Worm (Caenorhabditis elegans) whole organism, late embryonic: ENCODE data around the gene F21H7.2.

ENCODE experiments used
- F13H6.1 ChIP-seq: sonication (generic microtip); optimal IDR thresholded peaks from 2 replicates; lab custom pipeline; 2016; ENCODE audit warnings: missing genetic modification characterization, missing compliant biosample characterization
- K02D7.2 ChIP-seq: sonication (generic microtip); optimal IDR thresholded peaks from 2 replicates; lab custom pipeline; 2017; ENCODE audit warnings: mild to moderate bottlenecking, missing genetic modification characterization, missing compliant biosample characterization
- Y22D7AL.16 ChIP-seq: sonication (generic microtip); optimal IDR thresholded peaks from 2 replicates; lab custom pipeline; 2016; ENCODE audit warnings: missing genetic modification characterization, missing compliant biosample characterization
- ceh-2 ChIP-seq: sonication (generic microtip); optimal IDR thresholded peaks from 2 replicates; lab custom pipeline; 2016; ENCODE audit warnings: missing genotype, missing genetic modification characterization, missing compliant biosample characterization
- ceh-22 ChIP-seq: sonication (generic microtip); optimal IDR thresholded peaks from 2 replicates; lab custom pipeline; 2017; ENCODE audit warnings: missing biosample characterization, missing genetic modification characterization
- ceh-24 ChIP-seq: sonication (generic microtip); optimal IDR thresholded peaks from 2 replicates; lab custom pipeline; 2016; ENCODE audit warnings: mild to moderate bottlenecking, missing genetic modification characterization, missing compliant biosample characterization
- ceh-30 ChIP-seq: fragments of 150-350 bp; optimal IDR thresholded peaks from 2 replicates; lab custom pipeline; 2014; ENCODE audit warnings: missing biosample characterization, missing genetic modification characterization
- ceh-45 ChIP-seq: fragments of 200-800 bp; sonication (Bioruptor generic); IDR thresholded peaks from 2 replicates; pipeline ENCODE4 v1.3.6; 2022; ENCODE audit warnings: missing genetic modification reagents, missing genetic modification characterization, missing compliant biosample characterization
- ceh-48 ChIP-seq: sonication (generic microtip); optimal IDR thresholded peaks from 2 replicates; lab custom pipeline; 2016; ENCODE audit warnings: missing genetic modification characterization, inconsistent platforms, missing compliant biosample characterization
- ceh-6 ChIP-seq: fragments of 200-800 bp; sonication (Bioruptor generic); optimal IDR thresholded peaks from 2 replicates; lab custom pipeline; 2018; ENCODE audit warnings: mild to moderate bottlenecking, missing genetic modification characterization, missing compliant biosample characterization
- dmd-4 ChIP-seq: sonication (generic microtip); optimal IDR thresholded peaks from 2 replicates; lab custom pipeline; 2016; ENCODE audit warnings: borderline replicate concordance, missing genetic modification characterization, missing compliant biosample characterization
- elt-2 ChIP-seq: sonication (generic microtip); optimal IDR thresholded peaks from 2 replicates; lab custom pipeline; 2016; ENCODE audit warnings: missing genetic modification reagents, missing genetic modification characterization, missing compliant biosample characterization
- elt-4 ChIP-seq: sonication (generic microtip); optimal IDR thresholded peaks from 2 replicates; lab custom pipeline; 2016; ENCODE audit warnings: missing genetic modification characterization, missing compliant biosample characterization
- ets-4 ChIP-seq: sonication (generic microtip); optimal IDR thresholded peaks from 2 replicates; lab custom pipeline; 2016; ENCODE audit warnings: missing genetic modification characterization, missing compliant biosample characterization
- eyg-1 ChIP-seq: sonication (generic microtip); optimal IDR thresholded peaks from 2 replicates; lab custom pipeline; 2016; ENCODE audit warnings: missing genotype, missing genetic modification characterization, missing compliant biosample characterization
- fkh-10 ChIP-seq: fragments of 150-350 bp; optimal IDR thresholded peaks from 2 replicates; lab custom pipeline; 2014; ENCODE audit warnings: missing biosample characterization, missing genetic modification reagents, missing genetic modification characterization
- hlh-15 ChIP-seq: sonication (generic microtip); optimal IDR thresholded peaks from 2 replicates; lab custom pipeline; 2016; ENCODE audit warnings: missing genetic modification characterization, missing compliant biosample characterization
- hlh-30 ChIP-seq: sonication (generic microtip); optimal IDR thresholded peaks from 2 replicates; lab custom pipeline; 2017; ENCODE audit warnings: antibody characterized with exemption, missing genetic modification characterization, missing compliant biosample characterization; ENCODE audit not compliant: insufficient read depth
- hlh-6 ChIP-seq: sonication (generic microtip); optimal IDR thresholded peaks from 2 replicates; lab custom pipeline; 2016; ENCODE audit warnings: missing genotype, missing genetic modification characterization, missing compliant biosample characterization
- lin-11 ChIP-seq: fragments of 200-800 bp; sonication (Bioruptor generic); optimal IDR thresholded peaks from 2 replicates; lab custom pipeline; 2018; ENCODE audit warnings: mild to moderate bottlenecking, missing genetic modification characterization, missing compliant biosample characterization
- madf-2 ChIP-seq: sonication (generic microtip); optimal IDR thresholded peaks from 2 replicates; lab custom pipeline; 2017; ENCODE audit warnings: missing genetic modification characterization, missing compliant biosample characterization
- nfya-1 ChIP-seq: sonication (generic microtip); optimal IDR thresholded peaks from 2 replicates; lab custom pipeline; 2017; ENCODE audit warnings: missing genetic modification characterization, mild to moderate bottlenecking, missing compliant biosample characterization, antibody characterized with exemption, moderate library complexity
- nhr-11 ChIP-seq: fragments of 150-350 bp; optimal IDR thresholded peaks from 2 replicates; lab custom pipeline; 2014; ENCODE audit warnings: missing biosample characterization, missing genetic modification characterization
- pag-3 ChIP-seq: sonication (generic microtip); optimal IDR thresholded peaks from 2 replicates; lab custom pipeline; 2016; ENCODE audit warnings: missing compliant biosample characterization, missing genetic modification characterization, borderline replicate concordance
- pat-9 ChIP-seq: fragments of 200-800 bp; sonication (Bioruptor generic); optimal IDR thresholded peaks from 2 replicates; lab custom pipeline; 2018; ENCODE audit warnings: mild to moderate bottlenecking, missing genetic modification characterization, moderate library complexity, missing compliant biosample characterization
- pax-1 ChIP-seq: fragments of 150-350 bp; optimal IDR thresholded peaks from 2 replicates; lab custom pipeline; 2014; ENCODE audit warnings: missing biosample characterization, missing genetic modification characterization
- pha-2 ChIP-seq: sonication (generic microtip); optimal IDR thresholded peaks from 2 replicates; lab custom pipeline; 2017; ENCODE audit warnings: mild to moderate bottlenecking, missing genetic modification characterization, missing compliant biosample characterization
- pha-4 ChIP-seq: fragments of 150-350 bp; optimal IDR thresholded peaks from 2 replicates; lab custom pipeline; 2018; ENCODE audit warnings: missing biosample characterization, missing genetic modification reagents, missing genetic modification characterization
- pqm-1 ChIP-seq: sonication (generic microtip); optimal IDR thresholded peaks from 2 replicates; lab custom pipeline; 2016; ENCODE audit warnings: missing genetic modification characterization, missing compliant biosample characterization
- ref-2 ChIP-seq: sonication (generic microtip); optimal IDR thresholded peaks from 2 replicates; lab custom pipeline; 2016; ENCODE audit warnings: missing genetic modification characterization, missing compliant biosample characterization
- sox-2 ChIP-seq: fragments of 200-800 bp; sonication (Bioruptor generic); IDR thresholded peaks from 2 replicates; pipeline ENCODE4 v1.3.6; 2022; ENCODE audit warnings: missing genetic modification reagents, missing genetic modification characterization, missing compliant biosample characterization
- ttx-3 ChIP-seq: sonication (generic microtip); optimal IDR thresholded peaks from 2 replicates; lab custom pipeline; 2016; ENCODE audit warnings: missing genetic modification reagents, missing genetic modification characterization, missing compliant biosample characterization
- unc-3 ChIP-seq, 2 experiments: fragments of 200-800 bp in 1 of 2; sonication (Bioruptor generic) in 1 of 2; sonication (generic microtip) in 1 of 2; conservative IDR thresholded peaks in 1 of 2; optimal IDR thresholded peaks in 1 of 2; 2 replicates each; pipeline versions ENCODE4 v1.3.6 to Lab custom; 2016 to 2022; ENCODE audit warnings: missing compliant biosample characterization in 2 of 2, missing genetic modification characterization in 2 of 2, missing genetic modification reagents in 1 of 2
- unc-42 ChIP-seq: sonication (generic microtip); optimal IDR thresholded peaks from 2 replicates; lab custom pipeline; 2016; ENCODE audit warnings: missing genotype, missing genetic modification characterization, missing compliant biosample characterization
- unc-55 ChIP-seq: sonication (generic microtip); optimal IDR thresholded peaks from 2 replicates; lab custom pipeline; 2017; ENCODE audit warnings: missing biosample characterization, missing genetic modification reagents, missing genetic modification characterization
- unc-86 ChIP-seq: sonication (generic microtip); optimal IDR thresholded peaks from 2 replicates; lab custom pipeline; 2016; ENCODE audit warnings: missing genetic modification characterization, missing compliant biosample characterization
- zip-5 ChIP-seq: sonication (generic microtip); optimal IDR thresholded peaks from 2 replicates; lab custom pipeline; 2016; ENCODE audit warnings: missing genetic modification characterization, missing compliant biosample characterization
- ztf-16 ChIP-seq: sonication (generic microtip); optimal IDR thresholded peaks from 2 replicates; lab custom pipeline; 2017; ENCODE audit warnings: missing genetic modification characterization, missing compliant biosample characterization

Gene F21H7.2

DNA sequence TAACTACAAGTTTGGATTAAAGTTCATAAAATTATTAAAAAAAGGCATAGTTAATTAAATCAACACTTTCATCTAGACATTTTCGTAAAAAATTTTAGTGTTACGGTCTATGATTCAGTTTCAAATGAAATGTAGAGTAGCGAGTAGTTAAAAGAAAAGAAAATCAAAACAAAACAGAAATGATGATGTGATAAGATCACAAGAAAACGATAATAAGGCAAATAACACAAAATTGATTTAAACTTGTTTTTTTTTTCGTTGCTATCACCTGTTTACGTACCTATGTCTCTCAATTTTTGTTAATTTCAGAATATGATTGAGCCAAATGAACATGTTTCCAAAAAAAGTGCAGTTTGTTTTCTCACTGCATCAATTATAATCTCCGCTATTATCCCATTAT is at the start of gene F21H7.2, which contains the start of gene F21H7.12:
F21H7.2 (minus strand) TSS at position 101 of the 400 bp plus-strand sequence.
F21H7.12 (plus strand) TSS at position 270 of the 400 bp plus-strand sequence.
- TF ChIP-seq madf-2 (tag; lab: Kevin White, UChicago) (no peak), pax-1 (tag; lab: Kevin White, UChicago) (no peak), ref-2 (tag; lab: Kevin White, UChicago) (no peak), sox-2 (GFP tag; lab: Robert Waterston, UW) (no peak), pha-2 (no peak), Y22D7AL.16 (tag; lab: Kevin White, UChicago) (no peak), pqm-1 (tag; lab: Kevin White, UChicago) (no peak)

DNA sequence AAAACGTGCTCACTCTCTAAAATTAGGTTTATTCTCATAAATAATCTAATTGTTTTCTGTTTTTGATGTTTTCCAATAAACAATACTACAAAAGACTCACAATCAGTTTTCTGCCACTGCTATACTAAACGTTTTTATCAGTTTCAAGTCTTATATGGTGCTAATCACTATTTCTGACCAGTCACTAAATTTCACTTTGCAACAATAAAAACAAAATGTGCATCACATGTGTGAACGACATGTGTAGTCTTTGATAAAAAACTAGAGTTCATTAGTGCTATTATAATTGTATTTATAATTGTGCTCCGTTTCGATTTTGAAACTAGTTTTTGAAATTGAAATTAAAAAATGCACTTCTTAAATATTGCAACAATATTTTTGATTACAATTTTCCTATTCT is 48.1 kb upstream of the F21H7.2 start, which contains the start of gene cyp-37B1:
cyp-37B1 (plus strand) TSS at position 199 of the 400 bp plus-strand sequence.
- TF ChIP-seq elt-2 (tag; lab: Kevin White, UChicago) (peak; percentile 18), F13H6.1 (tag; lab: Kevin White, UChicago) (no peak), lin-11 (tag; lab: Kevin White, UChicago) (no peak), ztf-16 (tag; lab: Kevin White, UChicago) (no peak)

DNA sequence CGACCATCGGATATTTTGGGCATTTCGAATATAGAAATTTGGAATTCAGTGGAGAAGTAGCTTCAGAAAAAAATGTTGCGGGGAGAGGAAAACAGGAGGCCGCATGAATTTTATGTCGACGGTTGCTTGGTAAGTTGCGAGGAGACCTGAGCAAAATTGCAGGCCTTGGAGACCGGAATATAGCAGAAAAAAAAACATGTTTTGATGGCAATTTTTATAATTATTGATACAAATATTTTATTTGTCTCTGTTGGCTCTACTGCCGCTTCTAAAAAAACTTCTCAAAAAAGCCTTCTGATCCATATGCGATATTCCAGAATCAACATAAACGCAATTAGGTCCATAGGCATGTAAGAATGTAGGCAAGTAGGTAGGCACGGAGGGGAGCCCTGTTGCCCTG is 45.6 kb upstream of the F21H7.2 start, which contains the start of gene pacl-1:
pacl-1 (minus strand) TSS at position 101 of the 400 bp plus-strand sequence.
- no peak for TF ChIP-seq ceh-30 (tag; lab: Kevin White, UChicago)
- TF ChIP-seq pha-4 (tag; lab: Kevin White, UChicago): no peak
- TF ChIP-seq ceh-24: no peak
- no peak for TF ChIP-seq fkh-10 (GFP tag; lab: Kevin White, UChicago)
- TF ChIP-seq zip-5 (tag; lab: Kevin White, UChicago): no peak
- no peak for TF ChIP-seq pag-3 (tag; lab: Kevin White, UChicago)
- no peak for TF ChIP-seq dmd-4 (tag; lab: Kevin White, UChicago)
- TF ChIP-seq madf-2 (tag; lab: Kevin White, UChicago): no peak
- no peak for TF ChIP-seq ets-4
- no peak for TF ChIP-seq ceh-45 (GFP tag; lab: Robert Waterston, UW)
- no peak for TF ChIP-seq pqm-1 (tag; lab: Kevin White, UChicago)
- no peak for TF ChIP-seq hlh-30
- no peak for TF ChIP-seq ttx-3
- TF ChIP-seq pat-9: no peak
- no peak for TF ChIP-seq eyg-1 (tag; lab: Kevin White, UChicago)
- TF ChIP-seq pax-1 (tag; lab: Kevin White, UChicago): no peak
- TF ChIP-seq unc-55: no peak
- TF ChIP-seq, all 69 proteins: peak for 0

DNA sequence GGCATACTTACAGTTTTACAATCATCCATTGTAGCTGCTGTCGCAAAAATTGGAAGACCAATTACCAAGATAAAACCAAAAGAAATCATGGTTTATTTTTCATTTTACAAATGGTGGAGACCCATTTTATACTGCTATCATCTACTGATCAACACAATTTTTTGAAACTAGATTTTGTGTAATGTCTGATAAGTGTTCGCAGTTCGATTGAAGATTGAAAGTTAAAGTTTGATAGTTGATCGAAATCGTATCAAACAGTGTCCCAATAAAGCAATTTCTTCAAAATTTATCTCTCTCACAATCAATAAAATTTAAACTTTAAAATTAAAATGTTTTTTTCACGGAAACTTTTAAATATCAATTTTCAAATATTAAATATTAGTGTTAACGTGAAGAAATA is 41.3 kb upstream of the F21H7.2 start, which contains the start of gene T13F3.6:
T13F3.6 (minus strand) TSS at position 101 of the 400 bp plus-strand sequence.
- no peak for TF ChIP-seq ceh-2 (tag; lab: Kevin White, UChicago)
- no peak for TF ChIP-seq eyg-1 (tag; lab: Kevin White, UChicago)
- TF ChIP-seq ceh-48 (tag; lab: Kevin White, UChicago): no peak
- TF ChIP-seq, all 69 proteins: peak for 0

DNA sequence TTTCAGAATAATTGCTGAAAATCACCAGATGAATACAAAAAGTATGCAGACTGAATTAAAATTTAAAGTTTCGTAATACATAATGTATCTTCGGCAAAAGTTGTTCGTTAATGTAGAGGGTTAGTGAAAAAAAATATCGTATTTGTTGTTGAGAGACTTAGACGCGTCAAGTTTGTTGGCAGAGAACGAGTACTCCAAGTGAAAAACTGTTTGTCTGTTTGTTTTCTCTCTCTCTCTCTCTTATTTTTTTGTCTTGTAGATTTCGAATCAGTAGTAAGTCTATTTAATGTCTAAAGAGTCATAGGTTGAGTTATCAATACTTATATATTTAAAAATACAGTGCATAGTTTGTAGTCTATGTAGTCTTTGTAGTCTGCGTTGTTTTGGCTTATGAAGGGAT is 39.8 kb upstream of the F21H7.2 start, which contains the start of the genes fbxa-2 and T13F3.8:
fbxa-2 (minus strand) TSS at position 101 of the 400 bp plus-strand sequence.
T13F3.8 (plus strand) TSS at position 245 of the 400 bp plus-strand sequence.
- TF ChIP-seq K02D7.2 (tag; lab: Kevin White, UChicago): no peak
- TF ChIP-seq pqm-1 (tag; lab: Kevin White, UChicago): no peak
- no peak for TF ChIP-seq unc-42 (tag; lab: Kevin White, UChicago)
- no peak for TF ChIP-seq ztf-16 (tag; lab: Kevin White, UChicago)
- no peak for TF ChIP-seq nfya-1
- no peak for TF ChIP-seq ttx-3
- no peak for TF ChIP-seq zip-5 (tag; lab: Kevin White, UChicago)
- TF ChIP-seq unc-3 (GFP tag; conservative IDR thresholded peaks at IDR 0.05; lab: Robert Waterston, UW): no peak
- no peak for TF ChIP-seq unc-3 (tag; optimal IDR thresholded peaks at IDR 0.05; lab: Kevin White, UChicago)
- TF ChIP-seq elt-4 (tag; lab: Kevin White, UChicago): no peak
- no peak for TF ChIP-seq ceh-22 (tag; lab: Kevin White, UChicago)
- no peak for TF ChIP-seq ceh-24
- no peak for TF ChIP-seq pha-2
- no peak for TF ChIP-seq elt-2 (tag; lab: Kevin White, UChicago)
- TF ChIP-seq unc-86 (tag; lab: Kevin White, UChicago): no peak
- no peak for TF ChIP-seq hlh-15 (tag; lab: Kevin White, UChicago)
- TF ChIP-seq ceh-6 (GFP tag; lab: Kevin White, UChicago): no peak
- TF ChIP-seq fkh-10 (GFP tag; lab: Kevin White, UChicago): no peak
- TF ChIP-seq nhr-11: no peak
- no peak for TF ChIP-seq hlh-6 (tag; lab: Kevin White, UChicago)
